Fruit fly (Drosophila melanogaster): ENCODE results near the gene CG10853.

CG10853 gene

dm6 chr3L:3908838-3909810, 38.6 kb upstream of the CG10853 start (continued):
- TF ChIP-seq CG6654 (GFP tag; optimal IDR thresholded peaks at IDR 0.05) (no peak), GATAe (GFP tag; conservative IDR thresholded peaks at IDR 0.05) (no peak), Mad (GFP tag; optimal IDR thresholded peaks at IDR 0.05) (peak; percentile 1), sd (tag; optimal IDR thresholded peaks at IDR 0.05) (no peak), hth (optimal IDR thresholded peaks at IDR 0.05) (no peak), psq (GFP tag; optimal IDR thresholded peaks at IDR 0.05) (no peak), zfh2 (GFP tag; optimal IDR thresholded peaks at IDR 0.05) (no peak), CG11560 (tag; IDR thresholded peaks at IDR 0.05) (no peak), CG10321 (GFP tag; IDR thresholded peaks at IDR 0.05) (no peak), Dip2 (GFP tag; IDR thresholded peaks at IDR 0.05) (no peak), CG17802 (tag; optimal IDR thresholded peaks at IDR 0.05) (no peak), sob (GFP tag; IDR thresholded peaks at IDR 0.05) (peak; percentile 8; the same call in 1 of the 2 replicates), CG32772 (GFP tag; IDR thresholded peaks at IDR 0.05) (no peak), ci (GFP tag; IDR thresholded peaks at IDR 0.05) (no peak), CG31388 (GFP tag; optimal IDR thresholded peaks at IDR 0.05) (no peak), CG5953 (GFP tag; IDR thresholded peaks at IDR 0.05) (no peak), CG9437 (GFP tag; optimal IDR thresholded peaks at IDR 0.05) (peak; percentile 24), az2 (GFP tag; optimal IDR thresholded peaks at IDR 0.05) (no peak), D19B (GFP tag; optimal IDR thresholded peaks at IDR 0.05) (peak; percentile 76), CG6683 (GFP tag; optimal IDR thresholded peaks at IDR 0.05) (no peak), pan (optimal IDR thresholded peaks at IDR 0.05) (no peak), pan (GFP tag; optimal IDR thresholded peaks at IDR 0.05 in 1 of 2, IDR thresholded peaks at IDR 0.05 in 1 of 2) (no peak), fu2 (GFP tag; optimal IDR thresholded peaks at IDR 0.05) (no peak), Bteb2 (GFP tag; optimal IDR thresholded peaks at IDR 0.05) (no peak), CG3995 (GFP tag; optimal IDR thresholded peaks at IDR 0.05) (peak; percentile 26), maf-S (GFP tag; optimal IDR thresholded peaks at IDR 0.05) (no peak), CG10366 (GFP tag; IDR thresholded peaks at IDR 0.05) (no peak), tx (GFP tag; optimal IDR thresholded peaks at IDR 0.05) (no peak), Trl (optimal IDR thresholded peaks at IDR 0.05) (no peak), Trl (GFP tag; optimal IDR thresholded peaks at IDR 0.05) (no peak), crol (GFP tag; IDR thresholded peaks at IDR 0.05) (peak; percentile 93), CG15011 (GFP tag; optimal IDR thresholded peaks at IDR 0.05) (no peak), MTF-1 (GFP tag; optimal IDR thresholded peaks at IDR 0.05; ENCODE audit: borderline replicate concordance) (no peak), pb (GFP tag; optimal IDR thresholded peaks at IDR 0.05) (no peak), Rfx (GFP tag; IDR thresholded peaks at IDR 0.05) (0 out of 2 replicates have a peak, but pooled peaks have one; percentile 6), al (GFP tag; IDR thresholded peaks at IDR 0.05) (no peak), odd (GFP tag; optimal IDR thresholded peaks at IDR 0.05) (no peak), CG1529 (GFP tag; optimal IDR thresholded peaks at IDR 0.05) (no peak), CG17328 (GFP tag; IDR thresholded peaks at IDR 0.05) (no peak), ash1 (GFP tag; optimal IDR thresholded peaks at IDR 0.05) (no peak), sqz (GFP tag; optimal IDR thresholded peaks at IDR 0.05) (no peak), unc-4 (GFP tag; IDR thresholded peaks at IDR 0.05; ENCODE audit: partially characterized antibody) (peak; percentile 62), CG4617 (GFP tag; optimal IDR thresholded peaks at IDR 0.05; ENCODE audit: borderline replicate concordance) (peak; percentile 69), CG14710 (tag; optimal IDR thresholded peaks at IDR 0.05) (peak; percentile 47), Stat92E (GFP tag; optimal IDR thresholded peaks at IDR 0.05) (no peak), lilli (GFP tag; optimal IDR thresholded peaks at IDR 0.05) (peak; percentile 16), CG16863 (GFP tag; optimal IDR thresholded peaks at IDR 0.05) (no peak), Sin3A (optimal IDR thresholded peaks at IDR 0.05) (peak; percentile 35), Poxn (GFP tag; IDR thresholded peaks at IDR 0.05) (no peak), MESR4 (GFP tag; optimal IDR thresholded peaks at IDR 0.05) (peak; percentile 79), twi (tag; optimal IDR thresholded peaks at IDR 0.05) (no peak)
